Worm (Caenorhabditis elegans) whole organism, young adult: ENCODE data around the gene fbxb-97.
"Not testable (repeated sequence)": the region's sequence is repeated elsewhere in the genome, so short reads cannot be mapped to it uniquely, and the experiment has no call there.

Experiments used
- B0261.1 ChIP-seq: sonication (generic microtip); optimal IDR thresholded peaks from 2 replicates; lab custom pipeline; 2016; ENCODE audit warnings: mild to moderate bottlenecking, missing genetic modification characterization, moderate library complexity, missing compliant biosample characterization
- ama-1 ChIP-seq, 3 experiments: fragments of 150-350 bp in 1 of 3; sonication (generic microtip) in 2 of 3; optimal IDR thresholded peaks; 2 replicates each; lab custom pipeline; 2014 to 2018; ENCODE audit warnings: missing biosample characterization in 2 of 3, missing genetic modification characterization in 2 of 3, missing genetic modification reagents in 2 of 3
- ceh-40 ChIP-seq: fragments of 200-800 bp; sonication (Bioruptor generic); IDR thresholded peaks from 2 replicates; pipeline ENCODE4 v1.3.6; 2022; ENCODE audit warnings: missing genetic modification characterization, missing compliant biosample characterization
- dpl-1 ChIP-seq: fragments of 150-350 bp; optimal IDR thresholded peaks from 2 replicates; lab custom pipeline; 2014; ENCODE audit warnings: missing biosample characterization, missing genetic modification reagents, missing genetic modification characterization
- ekl-4 ChIP-seq: fragments of 200-800 bp; sonication (Bioruptor generic); IDR thresholded peaks from 2 replicates; pipeline ENCODE4 v1.3.6; 2022; ENCODE audit warnings: missing genetic modification reagents, missing genetic modification characterization, missing compliant biosample characterization
- lsy-27 ChIP-seq: sonication (generic microtip); optimal IDR thresholded peaks from 2 replicates; lab custom pipeline; 2017; ENCODE audit warnings: missing genetic modification characterization, mild to moderate bottlenecking, missing compliant biosample characterization, antibody characterized with exemption, missing genotype, borderline replicate concordance; ENCODE audit not compliant: insufficient read depth
- nhr-120 ChIP-seq: fragments of 200-800 bp; sonication (Bioruptor generic); IDR thresholded peaks from 2 replicates; pipeline ENCODE4 v1.3.6; 2022; ENCODE audit warnings: missing genetic modification characterization, missing compliant biosample characterization
- nhr-27 ChIP-seq: fragments of 200-800 bp; sonication (Bioruptor generic); optimal IDR thresholded peaks from 2 replicates; lab custom pipeline; 2018; ENCODE audit warnings: mild to moderate bottlenecking, missing genetic modification characterization, moderate library complexity, missing compliant biosample characterization
- nhr-80 ChIP-seq: sonication (generic microtip); optimal IDR thresholded peaks from 2 replicates; lab custom pipeline; 2016; ENCODE audit warnings: missing genetic modification characterization, missing compliant biosample characterization
- snpc-1.1 ChIP-seq: sonication (generic microtip); optimal IDR thresholded peaks from 2 replicates; lab custom pipeline; 2017; ENCODE audit warnings: missing genetic modification characterization, mild to moderate bottlenecking, missing compliant biosample characterization, antibody characterized with exemption, moderate library complexity, missing genotype, missing genetic modification reagents; ENCODE audit not compliant: insufficient read depth
- snpc-3.4 ChIP-seq: sonication (generic microtip); optimal IDR thresholded peaks from 2 replicates; lab custom pipeline; 2017; ENCODE audit warnings: missing genetic modification characterization, mild to moderate bottlenecking, missing compliant biosample characterization, antibody characterized with exemption, moderate library complexity, missing genotype, missing genetic modification reagents
- unc-62 ChIP-seq: fragments of 150-350 bp; optimal IDR thresholded peaks from 2 replicates; lab custom pipeline; 2014; ENCODE audit warnings: missing biosample characterization, missing genetic modification reagents, missing genetic modification characterization

DNA sequence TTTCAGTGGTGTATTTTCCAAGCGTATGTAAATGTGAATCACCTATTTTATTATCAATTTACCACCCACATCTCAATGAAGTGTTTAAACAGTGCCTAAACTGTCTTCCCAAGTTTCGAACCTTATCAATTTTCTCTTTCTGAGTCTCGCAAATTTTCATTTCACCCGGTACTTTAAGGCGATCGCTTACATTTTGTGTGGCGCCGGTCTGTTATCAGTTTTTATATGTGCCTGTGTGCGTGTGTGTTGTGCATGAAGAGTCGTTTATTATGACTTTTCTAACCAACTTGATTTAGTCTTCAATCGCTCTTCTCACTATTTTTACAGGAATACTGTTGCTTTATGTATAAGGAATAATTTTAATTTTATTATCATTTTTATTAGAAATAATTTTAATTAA lies 24.4 kb downstream of the fbxb-97 start:
- not testable (repeated sequence) for TF ChIP-seq unc-62; nhr-27 (tag; lab: Kevin White, UChicago); nhr-120 (GFP tag; lab: Robert Waterston, UW); lsy-27; dpl-1 (GFP tag; lab: Kevin White, UChicago); ceh-40 (GFP tag; lab: Robert Waterston, UW); B0261.1; snpc-3.4; ama-1 (optimal IDR thresholded peaks at IDR 0.05; lab: Kevin White, UChicago); ama-1 (GFP tag; optimal IDR thresholded peaks at IDR 0.05; lab: Kevin White, UChicago); ekl-4 (GFP tag; lab: Robert Waterston, UW); snpc-1.1 (tag; lab: Kevin White, UChicago)
- TF ChIP-seq nhr-80 (tag; lab: Kevin White, UChicago): peak; percentile 27
